Worm (Caenorhabditis elegans): ENCODE data around the gene dgn-2.

Gene dgn-2

DNA sequence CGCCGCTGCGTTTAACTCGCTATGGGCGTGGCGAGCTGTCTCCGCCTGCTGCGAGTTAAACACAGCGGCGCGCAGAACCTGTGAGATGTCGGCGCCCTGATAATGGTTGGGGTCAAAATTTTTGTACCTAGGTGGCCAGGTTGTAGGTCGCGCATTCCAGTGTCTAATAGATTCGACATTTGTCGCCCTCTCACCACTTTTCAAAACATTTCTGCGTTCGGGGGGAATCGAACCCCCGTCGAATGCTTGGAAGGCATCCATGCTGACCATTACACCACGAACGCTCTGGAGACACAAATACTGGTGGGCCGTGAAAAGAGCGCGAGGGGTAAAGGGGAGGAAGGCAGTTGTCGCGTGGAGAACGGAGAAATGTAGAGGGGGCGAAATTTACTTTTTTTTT is 12.1 kb upstream of the dgn-2 start:
- no peak for TF ChIP-seq unc-62 (GFP tag; optimal IDR thresholded peaks at IDR 0.05)

- TF ChIP-seq unc-62 (GFP tag; optimal IDR thresholded peaks at IDR 0.05), result no peak
These were observed 5.1 kb upstream of the dgn-2 start for ce11 chrX:1372464-1372863.

- no peak for TF ChIP-seq unc-62 (GFP tag; optimal IDR thresholded peaks at IDR 0.05)
These were observed 4.4 kb upstream of the dgn-2 start, which contains the start of gene fbxa-190 for ce11 chrX:1371688-1372087. Gene fbxa-190, plus strand, starts transcription at chrX:1372012.

- TF ChIP-seq unc-62 (GFP tag; optimal IDR thresholded peaks at IDR 0.05), result no peak
These were observed 3.5 kb upstream of the dgn-2 start, which contains the start of gene F56C3.7 for ce11 chrX:1370736-1371281. Gene F56C3.7, minus strand, starts transcription at chrX:1370786.

- TF ChIP-seq unc-62 (GFP tag; optimal IDR thresholded peaks at IDR 0.05), result no peak
These were observed 6.7 kb downstream of the dgn-2 start, which contains the start of gene F56C3.4 for ce11 chrX:1360631-1361030. Gene F56C3.4, minus strand, starts transcription at chrX:1360731.

DNA sequence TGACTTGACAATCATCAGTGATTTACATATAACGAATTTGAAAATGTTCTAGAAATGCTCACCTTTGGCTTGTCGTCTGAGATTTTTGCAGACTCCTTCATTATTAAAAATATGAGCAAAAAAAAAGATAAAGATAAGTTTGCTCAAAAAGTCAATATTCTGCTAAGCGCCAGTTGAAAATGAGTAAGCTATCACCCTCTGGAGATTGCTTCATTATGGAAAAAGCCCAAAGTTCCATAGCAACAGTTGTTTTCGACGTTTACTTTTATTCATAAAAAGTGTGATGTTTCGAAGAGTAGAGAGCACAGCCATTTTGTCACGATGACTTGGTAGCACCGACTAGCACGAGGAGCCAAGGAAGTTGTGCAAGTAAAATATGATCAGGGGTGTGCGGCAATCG is 9.0 kb downstream of the dgn-2 start, which contains the start of gene F56C3.3:
Gene F56C3.3 (minus strand): TSS at position 101 of the 400 bp plus-strand sequence.
- no peak for TF ChIP-seq unc-62 (GFP tag; optimal IDR thresholded peaks at IDR 0.05)

ce11 chrX:1344818-1345217 is 22.5 kb downstream of the dgn-2 start:
- TF ChIP-seq unc-62 (GFP tag; optimal IDR thresholded peaks at IDR 0.05), result no peak

- no peak for TF ChIP-seq unc-62 (GFP tag; optimal IDR thresholded peaks at IDR 0.05)
These were observed 23.0 kb downstream of the dgn-2 start, which contains the start of gene ins-39 for ce11 chrX:1344321-1344720. Gene ins-39, minus strand, starts transcription at chrX:1344421.

ce11 chrX:1338906-1339673 is 28.2 kb downstream of the dgn-2 start:
- TF ChIP-seq unc-62 (GFP tag; optimal IDR thresholded peaks at IDR 0.05), result no peak

ce11 chrX:1337834-1338233 is 29.5 kb downstream of the dgn-2 start:
- TF ChIP-seq unc-62 (GFP tag; optimal IDR thresholded peaks at IDR 0.05), result no peak

ce11 chrX:1337009-1337408 is 30.3 kb downstream of the dgn-2 start, which contains the start of gene ttr-37:
Gene ttr-37, minus strand, starts transcription at chrX:1337175.
- no peak for TF ChIP-seq unc-62 (GFP tag; optimal IDR thresholded peaks at IDR 0.05)

DNA sequence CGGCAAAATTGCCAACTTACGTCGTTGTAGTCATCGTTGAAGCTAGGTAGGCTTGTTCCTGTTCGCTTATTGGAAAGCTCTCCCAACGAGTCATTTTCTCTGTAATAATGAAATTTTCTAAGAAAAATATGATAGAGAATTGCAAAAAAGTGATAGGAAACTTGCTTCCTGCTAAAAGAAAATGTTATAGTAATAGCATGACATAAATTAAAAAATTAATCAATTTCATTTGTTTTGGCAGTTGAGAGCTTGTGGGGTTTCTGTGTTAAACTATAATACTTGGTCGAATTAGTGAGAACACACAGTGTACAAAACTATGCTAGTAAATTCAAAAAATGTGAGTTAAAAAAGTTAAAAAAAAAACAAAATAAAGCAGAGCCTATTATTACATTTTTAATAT is 37.5 kb downstream of the dgn-2 start, which contains the start of gene F21E9.2:
Gene F21E9.2 (minus strand): TSS at position 101 of the 400 bp plus-strand sequence.
- TF ChIP-seq unc-62 (GFP tag; optimal IDR thresholded peaks at IDR 0.05), result no peak

- TF ChIP-seq unc-62 (GFP tag; optimal IDR thresholded peaks at IDR 0.05), result no peak
These were observed 40.1 kb downstream of the dgn-2 start for ce11 chrX:1327201-1327600.

DNA sequence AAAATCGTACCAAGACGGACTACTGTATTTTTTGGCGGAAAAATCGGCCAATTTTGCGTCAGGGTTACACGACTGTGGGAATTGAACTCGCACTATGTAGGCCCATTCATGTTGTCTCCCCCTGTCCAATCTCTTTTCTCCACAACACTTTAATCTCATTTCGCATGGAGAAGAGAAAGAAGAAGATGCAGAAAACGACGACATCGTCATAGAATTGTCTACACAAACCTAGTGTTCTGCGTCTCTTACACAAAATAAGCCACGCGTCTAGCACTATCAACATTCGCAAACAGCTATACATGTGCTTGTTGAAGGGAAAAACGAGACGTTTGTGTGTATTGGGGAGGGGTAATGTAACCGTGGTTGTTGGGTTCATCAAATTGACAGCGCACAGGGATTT is 44.3 kb downstream of the dgn-2 start:
- TF ChIP-seq unc-62 (GFP tag; optimal IDR thresholded peaks at IDR 0.05), result no peak

ce11 chrX:1321044-1321443 is 46.3 kb downstream of the dgn-2 start, which contains the start of gene pdk-1:
Gene pdk-1, plus strand, starts transcription at chrX:1321344.
- TF ChIP-seq unc-62 (GFP tag; optimal IDR thresholded peaks at IDR 0.05), result no peak

DNA sequence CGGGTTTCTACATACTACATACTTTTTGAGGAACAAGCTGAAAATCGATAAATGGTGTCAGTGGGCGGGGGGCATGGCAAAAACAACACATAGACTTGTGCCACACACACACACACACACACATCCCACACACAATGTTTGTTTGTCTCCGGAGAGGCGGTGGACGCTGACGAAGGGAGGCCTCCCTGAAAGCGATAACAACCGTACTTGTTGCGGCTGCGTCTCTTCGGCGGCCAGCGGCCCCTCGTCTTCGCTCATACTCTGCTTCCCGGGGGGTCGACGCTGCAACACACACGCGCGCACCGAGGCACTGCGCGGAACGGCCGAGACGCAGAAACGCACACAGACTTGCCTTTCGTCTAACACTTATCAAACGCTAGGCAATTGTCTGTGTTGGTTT is 47.6 kb downstream of the dgn-2 start:
- no peak for TF ChIP-seq unc-62 (GFP tag; optimal IDR thresholded peaks at IDR 0.05)
